Worm (Caenorhabditis elegans): ENCODE results near the gene B0294.3.

ce11 chrX:1922294-1922693, 30.3 kb downstream of the B0294.3 start, which contains the start of gene ZC53.22:
- TF ChIP-seq ama-1 (optimal IDR thresholded peaks at IDR 0.05) (no peak), pros-1 (tag; optimal IDR thresholded peaks at IDR 0.05) (no peak), pax-1 (tag; optimal IDR thresholded peaks at IDR 0.05) (no peak), elt-2 (tag; optimal IDR thresholded peaks at IDR 0.05) (no peak), unc-42 (tag; optimal IDR thresholded peaks at IDR 0.05) (no peak), ceh-9 (tag; optimal IDR thresholded peaks at IDR 0.05) (no peak), ttx-3 (tag; optimal IDR thresholded peaks at IDR 0.05) (no peak), hlh-15 (tag; optimal IDR thresholded peaks at IDR 0.05) (no peak), unc-86 (tag; optimal IDR thresholded peaks at IDR 0.05) (no peak), nfya-1 (tag; optimal IDR thresholded peaks at IDR 0.05) (no peak), ahr-1 (tag; optimal IDR thresholded peaks at IDR 0.05) (no peak)

Measured in whole organism, late embryonic.